Worm (Caenorhabditis elegans): ENCODE measurements around the gene F36H9.4.

DNA sequence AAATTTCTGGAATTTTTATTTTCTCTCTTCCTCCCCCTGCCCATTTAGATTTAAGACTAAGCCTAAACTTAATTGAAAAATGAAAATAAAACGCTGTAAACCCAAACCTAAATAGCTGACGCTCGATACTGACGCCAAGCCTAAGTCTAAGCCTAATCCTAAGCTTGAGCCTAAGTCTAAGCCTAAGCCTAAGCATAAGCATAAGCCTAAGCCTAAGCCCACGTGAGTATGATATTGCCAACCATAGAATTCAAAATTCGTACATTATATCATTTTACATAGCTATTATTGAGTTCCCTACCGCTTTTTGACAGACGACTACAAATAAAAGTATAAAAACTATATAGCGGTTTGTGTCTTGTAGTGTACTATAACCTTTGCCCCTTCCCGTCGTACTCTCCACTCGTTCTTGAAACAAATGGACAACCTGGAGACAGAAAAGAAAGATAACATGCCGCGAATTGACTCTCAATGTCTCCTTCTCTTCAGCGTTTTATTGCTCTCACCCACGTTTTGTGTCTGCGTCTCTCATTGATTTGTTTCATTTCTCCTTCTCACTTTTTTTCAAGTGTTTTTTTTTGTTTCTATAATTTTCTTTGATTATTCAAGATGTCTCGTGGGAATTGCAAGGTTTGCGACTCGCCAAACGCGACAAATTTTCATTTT lies 35.7 kb downstream of the F36H9.4 start, which contains the start of gene nhr-256:
- no peak for TF ChIP-seq bed-3 (GFP tag; optimal IDR thresholded peaks at IDR 0.05)
- TF ChIP-seq nhr-28 (tag; optimal IDR thresholded peaks at IDR 0.05), result peak; percentile 74
- TF ChIP-seq nhr-76 (tag; optimal IDR thresholded peaks at IDR 0.05), result no peak
- no peak for TF ChIP-seq ceh-83 (GFP tag; optimal IDR thresholded peaks at IDR 0.05)
- TF ChIP-seq nhr-237 (tag; optimal IDR thresholded peaks at IDR 0.05), result peak; percentile 71
- peak; percentile 19 for TF ChIP-seq mep-1 (tag; optimal IDR thresholded peaks at IDR 0.05)
- peak; percentile 78 for TF ChIP-seq nhr-12 (tag; optimal IDR thresholded peaks at IDR 0.05)
- TF ChIP-seq unc-39 (tag; optimal IDR thresholded peaks at IDR 0.05), result no peak
- no peak for TF ChIP-seq lsy-2 (tag; optimal IDR thresholded peaks at IDR 0.05)
- TF ChIP-seq unc-62 (GFP tag; optimal IDR thresholded peaks at IDR 0.05), result peak; percentile 52
- TF ChIP-seq snpc-4 (tag; optimal IDR thresholded peaks at IDR 0.05), result no peak
- TF ChIP-seq ces-1 (GFP tag; optimal IDR thresholded peaks at IDR 0.05), result peak; percentile 55

Data from whole organism, mixed stage, embryonic.